Fruit fly (Drosophila melanogaster) Kc167 (cell line): ENCODE data around the gene Cyp4g15.

ENCODE experiments used
- h ChIP-seq: fragments of >200 bp; optimal IDR thresholded peaks from 3 replicates; lab custom pipeline; 2018; ENCODE audit warnings: missing external identifiers
- insv ChIP-seq: fragments of >200 bp; optimal IDR thresholded peaks from 3 replicates; lab custom pipeline; 2018; ENCODE audit warnings: missing external identifiers

dm6 chrX:11458912-11459836 is 17.7 kb upstream of the Cyp4g15 start, which contains the start of gene CG43155:
- no peak for TF ChIP-seq h (lab: Kevin White, UChicago)
- TF ChIP-seq insv = no peak
